Fruit fly (Drosophila melanogaster) whole organism, wandering third instar larva: Measurements from ENCODE around the gene CG17328.

Experiments used
- Dif ChIP-seq: fragments of 200-275, 200-300 bp; sonication (Bioruptor generic); optimal IDR thresholded peaks from 2 replicates; lab custom pipeline; 2018; ENCODE audit warnings: missing biosample characterization, missing genetic modification characterization; ENCODE audit not compliant: partially characterized antibody
- GATAd ChIP-seq: sonication (Bioruptor generic); optimal IDR thresholded peaks from 2 replicates; lab custom pipeline; 2016; ENCODE audit warnings: missing biosample characterization, missing genetic modification characterization
- Hnf4 ChIP-seq: fragments of 200-800 bp; sonication (Bioruptor generic); optimal IDR thresholded peaks from 2 replicates; lab custom pipeline; 2016; ENCODE audit warnings: missing biosample characterization, mild to moderate bottlenecking, missing genetic modification characterization
- Myc ChIP-seq: fragments of >200 bp; optimal IDR thresholded peaks from 2 replicates; lab custom pipeline; 2017
- N ChIP-seq: fragments of >200 bp; optimal IDR thresholded peaks from 2 replicates; lab custom pipeline; 2018; ENCODE audit warnings: missing biosample characterization, missing external identifiers, missing genetic modification characterization
- Vsx2 ChIP-seq: fragments of 200-300, 225-300 bp; sonication (Bioruptor generic); optimal IDR thresholded peaks from 2 replicates; lab custom pipeline; 2018; ENCODE audit warnings: missing biosample characterization, missing genetic modification characterization; ENCODE audit not compliant: partially characterized antibody
- dl ChIP-seq, 2 experiments: fragments of 175-275, 200-275 bp in 1 of 2; fragments of 200-275 bp in 1 of 2; sonication (Bioruptor generic); optimal IDR thresholded peaks; lab custom pipeline; 2018; ENCODE audit warnings: mild to moderate bottlenecking in 2 of 2, missing biosample characterization in 2 of 2, missing genetic modification characterization in 2 of 2, moderate library complexity in 2 of 2; ENCODE audit not compliant: partially characterized antibody in 2 of 2, insufficient read depth in 1 of 2
- dsf ChIP-seq: sonication (Bioruptor generic); optimal IDR thresholded peaks from 2 replicates; lab custom pipeline; 2016; ENCODE audit warnings: missing biosample characterization, missing genetic modification characterization, borderline replicate concordance
- lola ChIP-seq: fragments of >200 bp; optimal IDR thresholded peaks from 2 replicates; lab custom pipeline; 2017; ENCODE audit warnings: missing biosample characterization, missing genetic modification characterization
- pan ChIP-seq: fragments of >200 bp; optimal IDR thresholded peaks from 2 replicates; lab custom pipeline; 2017
- psq ChIP-seq: fragments of 200-800 bp; sonication (Bioruptor generic); optimal IDR thresholded peaks from 3 replicates; lab custom pipeline; 2017; ENCODE audit warnings: missing biosample characterization, mild to moderate bottlenecking, missing genetic modification characterization, moderate library complexity
- rgr ChIP-seq: fragments of 200-800 bp; sonication (Bioruptor generic); optimal IDR thresholded peaks from 3 replicates; lab custom pipeline; 2016; ENCODE audit warnings: missing biosample characterization, mild to moderate bottlenecking, missing genetic modification characterization
- sv ChIP-seq: fragments of 200-800 bp; sonication (Bioruptor generic); optimal IDR thresholded peaks from 3 replicates; lab custom pipeline; 2016; ENCODE audit warnings: missing biosample characterization, missing genetic modification characterization

- TF ChIP-seq Dif (GFP tag; lab: Kevin White, UChicago) (no peak), lola (no peak), dsf (GFP tag; lab: Kevin White, UChicago) (no peak), dl (GFP tag; optimal IDR thresholded peaks at IDR 0.05; lab: Kevin White, UChicago; ENCODE audit: insufficient read depth in 1 of 2, partially characterized antibody in 2 of 2) (no peak), pan (lab: Kevin White, UChicago) (no peak), Myc (no peak), sv (GFP tag; lab: Kevin White, UChicago) (no peak), Hnf4 (GFP tag; lab: Kevin White, UChicago) (no peak), rgr (GFP tag; lab: Kevin White, UChicago) (no peak), psq (GFP tag; lab: Kevin White, UChicago) (no peak), N (no peak), Vsx2 (GFP tag; lab: Kevin White, UChicago) (no peak), GATAd (GFP tag; lab: Kevin White, UChicago) (no peak)
Observed at dm6 chr2L:16321209-16321608, 21.5 kb downstream of the CG17328 start.
